Fruit fly (Drosophila melanogaster): ENCODE measurements around the gene Pka-R1.

Pka-R1 gene

dm6 chr3L:20809088-20809999 is 6.6 kb upstream of the Pka-R1 start, which contains the start of the genes CG3634 and HIPP1 (continued):
- TF ChIP-seq D19A (tag; optimal IDR thresholded peaks at IDR 0.05) (no peak), CG15514 (GFP tag; optimal IDR thresholded peaks at IDR 0.05) (peak; percentile 22), sna (GFP tag; IDR thresholded peaks at IDR 0.05; ENCODE audit: partially characterized antibody) (peak; percentile 44; the same call in 1 of the 2 replicates), stwl (tag; optimal IDR thresholded peaks at IDR 0.05) (peak; percentile 9), maf-S (GFP tag; optimal IDR thresholded peaks at IDR 0.05) (no peak), ems (GFP tag; optimal IDR thresholded peaks at IDR 0.05) (no peak), hbn (GFP tag; IDR thresholded peaks at IDR 0.05; ENCODE audit: partially characterized antibody) (peak; percentile 59), caup (GFP tag; optimal IDR thresholded peaks at IDR 0.05; ENCODE audit: severe bottlenecking) (no peak), CG8478 (optimal IDR thresholded peaks at IDR 0.05) (no peak), CG4424 (GFP tag; optimal IDR thresholded peaks at IDR 0.05) (no peak), CG11696 (GFP tag; IDR thresholded peaks at IDR 0.05) (no peak), CG11560 (tag; IDR thresholded peaks at IDR 0.05) (no peak), CG12769 (tag; optimal IDR thresholded peaks at IDR 0.05) (no peak), CG18011 (GFP tag; optimal IDR thresholded peaks at IDR 0.05) (no peak), CG10274 (GFP tag; optimal IDR thresholded peaks at IDR 0.05) (no peak), CG10267 (tag; optimal IDR thresholded peaks at IDR 0.05) (peak; percentile 57), inv (GFP tag; IDR thresholded peaks at IDR 0.05; ENCODE audit: partially characterized antibody) (peak; percentile 56), CG11398 (GFP tag; optimal IDR thresholded peaks at IDR 0.05) (no peak), ken (GFP tag; IDR thresholded peaks at IDR 0.05) (no peak), Doc2 (GFP tag; IDR thresholded peaks at IDR 0.05) (no peak), CG31388 (GFP tag; optimal IDR thresholded peaks at IDR 0.05) (no peak), MBD-R2 (GFP tag; IDR thresholded peaks at IDR 0.05) (peak; percentile 94), CG9876 (GFP tag; optimal IDR thresholded peaks at IDR 0.05) (no peak), CG30431 (GFP tag; optimal IDR thresholded peaks at IDR 0.05) (no peak), CG1603 (tag; optimal IDR thresholded peaks at IDR 0.05) (no peak), Sox100B (GFP tag; optimal IDR thresholded peaks at IDR 0.05) (no peak), CG1602 (GFP tag; optimal IDR thresholded peaks at IDR 0.05) (no peak), Antp (GFP tag; optimal IDR thresholded peaks at IDR 0.05) (no peak), CG11456 (GFP tag; IDR thresholded peaks at IDR 0.05) (0 out of 3 replicates have a peak, but pooled peaks have one; percentile 14), tap (tag; optimal IDR thresholded peaks at IDR 0.05) (no peak), MESR4 (GFP tag; optimal IDR thresholded peaks at IDR 0.05) (peak; percentile 90), Drgx (GFP tag; IDR thresholded peaks at IDR 0.05) (no peak), danr (GFP tag; IDR thresholded peaks at IDR 0.05) (no peak), repo (GFP tag; optimal IDR thresholded peaks at IDR 0.05) (no peak), CTCF (GFP tag; optimal IDR thresholded peaks at IDR 0.05) (peak; percentile 2), pfk (GFP tag; optimal IDR thresholded peaks at IDR 0.05) (no peak), CG2678 (tag; optimal IDR thresholded peaks at IDR 0.05) (no peak), CG2116 (GFP tag; optimal IDR thresholded peaks at IDR 0.05) (peak; percentile 71), CG3995 (GFP tag; optimal IDR thresholded peaks at IDR 0.05) (peak; percentile 27), pita (GFP tag; optimal IDR thresholded peaks at IDR 0.05) (no peak), tna (GFP tag; IDR thresholded peaks at IDR 0.05; ENCODE audit: partially characterized antibody) (no peak), Pdp1 (GFP tag; optimal IDR thresholded peaks at IDR 0.05) (no peak), Xrp1 (GFP tag; IDR thresholded peaks at IDR 0.05) (peak; percentile 22; the same call in 1 of the 2 replicates), tgo (GFP tag; IDR thresholded peaks at IDR 0.05) (no peak), cad (GFP tag; optimal IDR thresholded peaks at IDR 0.05) (no peak), Nf-YA (GFP tag; IDR thresholded peaks at IDR 0.05) (no peak), pzg (GFP tag; optimal IDR thresholded peaks at IDR 0.05) (peak; percentile 60), fd102C (GFP tag; optimal IDR thresholded peaks at IDR 0.05) (no peak), Ptx1 (GFP tag; IDR thresholded peaks at IDR 0.05) (no peak), gcm (GFP tag; optimal IDR thresholded peaks at IDR 0.05) (no peak)
